Worm (Caenorhabditis elegans): Measurements from ENCODE around the gene rbm-34.

- TF ChIP-seq nhr-76 (tag; optimal IDR thresholded peaks at IDR 0.05), result no peak
- no peak for TF ChIP-seq pha-4 (tag; optimal IDR thresholded peaks at IDR 0.05)
- TF ChIP-seq lin-13 (tag; optimal IDR thresholded peaks at IDR 0.05), result no peak
- no peak for TF ChIP-seq nhr-12 (tag; optimal IDR thresholded peaks at IDR 0.05)
- no peak for TF ChIP-seq unc-62 (GFP tag; optimal IDR thresholded peaks at IDR 0.05)
- TF ChIP-seq elt-3 (tag; optimal IDR thresholded peaks at IDR 0.05), result no peak
- no peak for TF ChIP-seq lsy-2 (tag; optimal IDR thresholded peaks at IDR 0.05)
- TF ChIP-seq unc-39 (tag; optimal IDR thresholded peaks at IDR 0.05), result no peak
- no peak for TF ChIP-seq drap-1 (GFP tag; optimal IDR thresholded peaks at IDR 0.05)
- TF ChIP-seq ceh-83 (GFP tag; optimal IDR thresholded peaks at IDR 0.05), result no peak
These were observed 44.8 kb upstream of the rbm-34 start for ce11 chrIV:12040431-12040830.

Measured in whole organism, mixed stage, embryonic.